Worm (Caenorhabditis elegans): ENCODE data around the gene fox-1.

DNA sequence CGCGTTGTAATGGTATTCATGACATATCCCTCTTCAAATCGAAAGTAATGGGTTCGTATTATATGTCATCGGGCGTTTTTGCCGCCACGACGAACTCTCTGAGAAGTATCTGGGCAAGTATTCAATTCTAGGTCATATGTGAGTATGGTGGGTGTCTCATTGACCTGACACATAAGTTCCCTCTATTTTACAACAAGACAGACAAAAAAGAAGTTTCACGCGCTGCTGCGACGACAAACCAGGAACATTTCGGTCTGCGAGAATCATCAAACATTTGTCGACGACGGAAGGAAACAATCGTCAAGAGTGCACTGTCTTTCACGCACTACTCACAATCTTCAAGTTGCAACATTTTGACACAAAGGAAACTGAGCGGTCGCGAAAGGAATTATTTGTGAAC lies 34.4 kb downstream of the fox-1 start:
- no peak for TF ChIP-seq skn-1 (tag; optimal IDR thresholded peaks at IDR 0.05)
- TF ChIP-seq snpc-4 (tag; optimal IDR thresholded peaks at IDR 0.05), result no peak
- no peak for TF ChIP-seq lin-13 (GFP tag; optimal IDR thresholded peaks at IDR 0.05)
- TF ChIP-seq lin-35 (GFP tag; optimal IDR thresholded peaks at IDR 0.05), result no peak
- no peak for TF ChIP-seq alr-1 (tag; optimal IDR thresholded peaks at IDR 0.05; ENCODE audit: borderline replicate concordance)
- no peak for TF ChIP-seq nhr-71 (tag; optimal IDR thresholded peaks at IDR 0.05)
- TF ChIP-seq fkh-10 (GFP tag; optimal IDR thresholded peaks at IDR 0.05), result no peak
- TF ChIP-seq zag-1 (tag; optimal IDR thresholded peaks at IDR 0.05), result no peak
- no peak for TF ChIP-seq nhr-12 (tag; optimal IDR thresholded peaks at IDR 0.05)
- TF ChIP-seq jun-1 (tag; optimal IDR thresholded peaks at IDR 0.05), result no peak
- no peak for TF ChIP-seq aly-2 (tag; optimal IDR thresholded peaks at IDR 0.05)
- no peak for TF ChIP-seq ces-1 (GFP tag; optimal IDR thresholded peaks at IDR 0.05)
- TF ChIP-seq nhr-11 (tag; optimal IDR thresholded peaks at IDR 0.05), result no peak

All from whole organism, L1 larva.